Fruit fly (Drosophila melanogaster): ENCODE results near the gene CG42655.
A peak's percentile ranks its signal among the peaks of the same experiment; 100 is the strongest.

CG42655 gene

dm6 chr3L:19914833-19915232, 38.7 kb downstream of the CG42655 start, which contains the start of gene Rpn1 (continued):
- no peak for TF ChIP-seq CG31224 (GFP tag; IDR thresholded peaks at IDR 0.05)
- peak; percentile 77 for TF ChIP-seq CG2116 (GFP tag; optimal IDR thresholded peaks at IDR 0.05)
- TF ChIP-seq Dip2 (GFP tag; IDR thresholded peaks at IDR 0.05) = no peak
- TF ChIP-seq seq (GFP tag; IDR thresholded peaks at IDR 0.05) = no peak
- no peak for TF ChIP-seq abd-A (tag; optimal IDR thresholded peaks at IDR 0.05)
- TF ChIP-seq CG4404 (GFP tag; IDR thresholded peaks at IDR 0.05) = no peak
- no peak for TF ChIP-seq zfh2 (GFP tag; optimal IDR thresholded peaks at IDR 0.05)
- no peak for TF ChIP-seq kni (GFP tag; optimal IDR thresholded peaks at IDR 0.05)
- TF ChIP-seq tll (GFP tag; optimal IDR thresholded peaks at IDR 0.05) = no peak
- no peak for TF ChIP-seq pan (optimal IDR thresholded peaks at IDR 0.05)
- TF ChIP-seq pan (GFP tag; optimal IDR thresholded peaks at IDR 0.05 in 1 of 2, IDR thresholded peaks at IDR 0.05 in 1 of 2) = no peak
- peak; percentile 52 for TF ChIP-seq dm (GFP tag; optimal IDR thresholded peaks at IDR 0.05)
- TF ChIP-seq dpn (GFP tag; optimal IDR thresholded peaks at IDR 0.05) = peak; percentile 1 to 30
- no peak for TF ChIP-seq ttk (GFP tag; IDR thresholded peaks at IDR 0.05)
- TF ChIP-seq CG15514 (GFP tag; optimal IDR thresholded peaks at IDR 0.05) = peak; percentile 76
- no peak for TF ChIP-seq CG17361 (GFP tag; IDR thresholded peaks at IDR 0.05)
- peak; percentile 30 for TF ChIP-seq sens (GFP tag)
- no peak for TF ChIP-seq Pdp1 (GFP tag; optimal IDR thresholded peaks at IDR 0.05)
- TF ChIP-seq Gsc (GFP tag; IDR thresholded peaks at IDR 0.05) = no peak
- TF ChIP-seq aop (GFP tag; IDR thresholded peaks at IDR 0.05) = no peak
- TF ChIP-seq Asciz (GFP tag; optimal IDR thresholded peaks at IDR 0.05) = no peak
- TF ChIP-seq MTF-1 (GFP tag; optimal IDR thresholded peaks at IDR 0.05; ENCODE audit: borderline replicate concordance) = no peak
- no peak for TF ChIP-seq fd96Cb (tag; optimal IDR thresholded peaks at IDR 0.05)
- no peak for TF ChIP-seq z (GFP tag; IDR thresholded peaks at IDR 0.05)
- TF ChIP-seq ci (GFP tag; IDR thresholded peaks at IDR 0.05) = peak; percentile 49; the same call in 2 of the 3 replicates
- no peak for TF ChIP-seq Tbp (GFP tag; optimal IDR thresholded peaks at IDR 0.05)
- TF ChIP-seq Ada2b (GFP tag; IDR thresholded peaks at IDR 0.05) = no peak
- no peak for TF ChIP-seq pho (GFP tag; optimal IDR thresholded peaks at IDR 0.05)
- TF ChIP-seq CG10147 (GFP tag; optimal IDR thresholded peaks at IDR 0.05) = no peak
- TF ChIP-seq gem (tag; optimal IDR thresholded peaks at IDR 0.05) = no peak
- no peak for TF ChIP-seq zen2 (GFP tag; IDR thresholded peaks at IDR 0.05; ENCODE audit: partially characterized antibody)
- no peak for TF ChIP-seq CG8924 (tag; optimal IDR thresholded peaks at IDR 0.05)
- TF ChIP-seq Dad (GFP tag; optimal IDR thresholded peaks at IDR 0.05) = no peak
- TF ChIP-seq pros (GFP tag; optimal IDR thresholded peaks at IDR 0.05) = no peak
- no peak for TF ChIP-seq NC2α (GFP tag; optimal IDR thresholded peaks at IDR 0.05)
- TF ChIP-seq CG10321 (GFP tag; IDR thresholded peaks at IDR 0.05) = no peak
- peak; percentile 14; the same call in 1 of the 2 replicates for TF ChIP-seq slbo (GFP tag; IDR thresholded peaks at IDR 0.05)
- TF ChIP-seq gsb-n (tag; optimal IDR thresholded peaks at IDR 0.05) = no peak
- TF ChIP-seq gcm2 (GFP tag; optimal IDR thresholded peaks at IDR 0.05) = no peak
- no peak for TF ChIP-seq dmrt11E (tag; optimal IDR thresholded peaks at IDR 0.05)
- peak; percentile 17 for TF ChIP-seq CG10267 (tag; optimal IDR thresholded peaks at IDR 0.05)
- TF ChIP-seq CG8089 (GFP tag; optimal IDR thresholded peaks at IDR 0.05) = no peak
- peak; percentile 39 for TF ChIP-seq mam (GFP tag; optimal IDR thresholded peaks at IDR 0.05)
- TF ChIP-seq CG17802 (tag; optimal IDR thresholded peaks at IDR 0.05) = no peak
- TF ChIP-seq CG4730 (GFP tag; IDR thresholded peaks at IDR 0.05) = no peak
- TF ChIP-seq CG1602 (GFP tag; optimal IDR thresholded peaks at IDR 0.05) = no peak
- peak; percentile 49 for TF ChIP-seq ssp (GFP tag; IDR thresholded peaks at IDR 0.05)
- peak; percentile 49; the same call in 1 of the 2 replicates for TF ChIP-seq bbx (GFP tag; IDR thresholded peaks at IDR 0.05; ENCODE audit: partially characterized antibody)
- no peak for TF ChIP-seq ato (GFP tag; IDR thresholded peaks at IDR 0.05; ENCODE audit: partially characterized antibody)
- no peak for TF ChIP-seq disco-r (GFP tag; optimal IDR thresholded peaks at IDR 0.05)
- TF ChIP-seq Gug (GFP tag; IDR thresholded peaks at IDR 0.05) = no peak
- peak; percentile 91 for TF ChIP-seq MBD-R2 (GFP tag; IDR thresholded peaks at IDR 0.05)
